Fruit fly (Drosophila melanogaster): ENCODE data around the gene ato.

- TF ChIP-seq CG8119 (GFP tag; IDR thresholded peaks at IDR 0.05) (no peak), Ets21C (GFP tag; optimal IDR thresholded peaks at IDR 0.05) (no peak), CG8632 (GFP tag; optimal IDR thresholded peaks at IDR 0.05) (no peak), Sox102F (GFP tag; optimal IDR thresholded peaks at IDR 0.05) (no peak), CG11902 (GFP tag; optimal IDR thresholded peaks at IDR 0.05) (no peak), CG11762 (GFP tag; optimal IDR thresholded peaks at IDR 0.05; ENCODE audit: insufficient read depth) (no peak), CG31627 (GFP tag; optimal IDR thresholded peaks at IDR 0.05) (no peak), Gug (GFP tag; IDR thresholded peaks at IDR 0.05) (no peak), Hr38 (GFP tag; optimal IDR thresholded peaks at IDR 0.05) (no peak), Sox14 (GFP tag; optimal IDR thresholded peaks at IDR 0.05) (no peak), CG4318 (GFP tag; optimal IDR thresholded peaks at IDR 0.05) (no peak), CG16779 (tag; optimal IDR thresholded peaks at IDR 0.05) (no peak), eg (GFP tag; IDR thresholded peaks at IDR 0.05) (no peak)
Observed at dm6 chr3R:8308515-8308959, 30.7 kb downstream of the ato start, which contains the start of gene tex.

All from whole organism, prepupa.